Worm (Caenorhabditis elegans): ENCODE data around the gene K01D12.10.

DNA sequence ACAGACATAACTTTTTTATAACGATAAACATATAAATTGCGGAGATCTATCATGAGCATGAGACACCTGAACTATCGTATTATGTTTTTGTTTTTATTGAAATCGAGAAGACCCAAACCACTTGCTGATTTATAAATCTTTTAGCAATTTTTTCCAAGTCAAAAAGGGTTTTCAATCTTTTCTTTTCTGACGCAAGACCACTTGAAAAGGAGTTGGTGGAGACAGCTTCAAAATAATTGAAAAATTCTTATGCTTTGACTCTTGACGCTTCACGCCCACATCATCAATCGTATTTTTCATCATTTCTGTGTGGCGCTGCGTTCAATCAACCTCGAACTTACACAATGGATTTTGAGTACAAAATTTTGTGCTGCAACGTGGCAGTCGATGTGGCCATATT lies 34.6 kb upstream of the K01D12.10 start, which contains the start of gene F23H12.7:
- no peak for TF ChIP-seq ref-1 (GFP tag; conservative IDR thresholded peaks at IDR 0.05)
- no peak for TF ChIP-seq flt-1 (GFP tag; IDR thresholded peaks at IDR 0.05)
- TF ChIP-seq ztf-23 (GFP tag; IDR thresholded peaks at IDR 0.05), result no peak
- TF ChIP-seq tab-1 (GFP tag; IDR thresholded peaks at IDR 0.05), result no peak
